Worm (Caenorhabditis elegans): ENCODE data around the gene zip-10.

Gene zip-10

DNA sequence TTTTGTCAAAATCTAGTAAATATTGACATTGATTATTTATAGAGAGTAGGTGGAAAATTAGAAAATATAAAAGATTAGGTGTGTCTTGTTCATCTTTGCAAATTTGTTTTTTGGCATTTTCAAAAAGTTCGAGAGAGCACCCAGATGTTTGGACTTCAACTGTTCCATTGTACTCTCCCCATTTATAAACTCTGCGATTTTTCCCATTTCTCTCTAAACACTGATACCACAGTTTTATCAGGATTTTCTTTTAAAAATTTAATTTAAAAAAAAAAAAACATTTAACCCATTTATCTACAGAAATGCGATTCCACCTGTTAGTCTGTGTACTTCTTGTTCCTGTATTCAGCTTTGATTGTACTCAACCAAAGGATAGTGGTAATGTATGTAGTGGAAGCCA, 37.6 kb downstream of the zip-10 start, which contains the start of gene tag-290:
TSS of gene tag-290 (plus strand) at position 301 of the 400 bp plus-strand sequence.
- no peak for TF ChIP-seq cog-1 (tag; optimal IDR thresholded peaks at IDR 0.05)
- no peak for TF ChIP-seq med-1 (GFP tag; optimal IDR thresholded peaks at IDR 0.05; ENCODE audit: insufficient read depth)
- TF ChIP-seq T22C8.4 (GFP tag; IDR thresholded peaks at IDR 0.05): no peak
- no peak for TF ChIP-seq flt-1 (GFP tag; IDR thresholded peaks at IDR 0.05)
- TF ChIP-seq tab-1 (GFP tag; IDR thresholded peaks at IDR 0.05): no peak
- no peak for TF ChIP-seq ztf-23 (GFP tag; IDR thresholded peaks at IDR 0.05)
- TF ChIP-seq ref-1 (GFP tag; conservative IDR thresholded peaks at IDR 0.05): no peak
- no peak for TF ChIP-seq klf-2 (GFP tag; conservative IDR thresholded peaks at IDR 0.05)
- no peak for TF ChIP-seq ztf-29 (GFP tag; IDR thresholded peaks at IDR 0.05)

DNA sequence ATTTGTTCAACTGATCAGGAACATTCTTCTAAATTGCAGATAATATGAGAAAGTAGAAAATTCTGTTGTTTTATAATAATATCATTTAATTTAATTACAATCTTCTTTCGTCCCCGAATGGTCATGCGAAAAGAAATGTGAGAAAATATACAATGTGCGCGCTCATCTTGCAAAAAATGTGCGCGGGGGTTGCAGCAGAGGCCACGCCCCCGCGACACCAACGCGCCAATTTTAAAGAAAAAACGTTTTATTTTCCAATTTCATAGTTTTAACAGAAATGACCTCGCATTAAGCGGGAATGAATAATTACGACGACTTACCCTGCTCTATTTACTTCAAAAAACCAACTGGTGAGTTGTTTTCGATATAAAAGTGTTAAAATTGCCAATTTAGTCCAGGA, 40.1 kb downstream of the zip-10 start, which contains the start of gene sas-5:
TSS of gene sas-5 (plus strand) at position 257 of the 400 bp plus-strand sequence.
- TF ChIP-seq ztf-29 (GFP tag; IDR thresholded peaks at IDR 0.05) (peak; percentile 60), cog-1 (tag; optimal IDR thresholded peaks at IDR 0.05) (peak; percentile 45), T22C8.4 (GFP tag; IDR thresholded peaks at IDR 0.05) (peak; percentile 58; the same call in 1 of the 2 replicates), med-1 (GFP tag; optimal IDR thresholded peaks at IDR 0.05; ENCODE audit: insufficient read depth) (peak; percentile 92), ref-1 (GFP tag; conservative IDR thresholded peaks at IDR 0.05) (peak; percentile 53; the same call in 1 of the 2 replicates), flt-1 (GFP tag; IDR thresholded peaks at IDR 0.05) (peak; percentile 92), tab-1 (GFP tag; IDR thresholded peaks at IDR 0.05) (peak; percentile 86), ztf-23 (GFP tag; IDR thresholded peaks at IDR 0.05) (peak; percentile 91), klf-2 (GFP tag; conservative IDR thresholded peaks at IDR 0.05) (peak; percentile 85)

DNA sequence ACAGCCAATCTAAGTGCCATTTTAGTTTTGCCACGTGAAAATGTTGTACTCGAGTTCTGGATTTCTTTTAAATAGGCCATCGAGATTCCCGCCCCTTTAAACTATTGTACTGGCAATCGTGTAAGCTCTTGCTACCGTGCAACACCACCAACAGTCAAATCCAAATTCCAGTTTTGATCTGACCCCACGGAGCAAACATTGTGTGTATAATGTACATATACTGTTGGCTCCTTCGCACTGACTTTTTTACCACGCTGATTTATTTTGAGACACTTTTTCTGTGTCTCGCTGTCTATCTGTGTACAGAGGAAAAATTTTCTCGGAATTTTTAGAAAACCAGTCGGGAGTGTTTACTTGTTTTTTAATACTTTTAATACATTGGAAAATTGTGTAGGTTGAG, 40.5 kb downstream of the zip-10 start, which contains the start of gene piit-1:
TSS of gene piit-1 (minus strand) at position 101 of the 400 bp plus-strand sequence.
- TF ChIP-seq flt-1 (GFP tag; IDR thresholded peaks at IDR 0.05): no peak
- TF ChIP-seq tab-1 (GFP tag; IDR thresholded peaks at IDR 0.05): no peak
- TF ChIP-seq klf-2 (GFP tag; conservative IDR thresholded peaks at IDR 0.05): no peak
- TF ChIP-seq cog-1 (tag; optimal IDR thresholded peaks at IDR 0.05): no peak
- no peak for TF ChIP-seq ref-1 (GFP tag; conservative IDR thresholded peaks at IDR 0.05)
- TF ChIP-seq ztf-23 (GFP tag; IDR thresholded peaks at IDR 0.05): no peak
- TF ChIP-seq T22C8.4 (GFP tag; IDR thresholded peaks at IDR 0.05): no peak
- no peak for TF ChIP-seq ztf-29 (GFP tag; IDR thresholded peaks at IDR 0.05)
- TF ChIP-seq med-1 (GFP tag; optimal IDR thresholded peaks at IDR 0.05; ENCODE audit: insufficient read depth): no peak

DNA sequence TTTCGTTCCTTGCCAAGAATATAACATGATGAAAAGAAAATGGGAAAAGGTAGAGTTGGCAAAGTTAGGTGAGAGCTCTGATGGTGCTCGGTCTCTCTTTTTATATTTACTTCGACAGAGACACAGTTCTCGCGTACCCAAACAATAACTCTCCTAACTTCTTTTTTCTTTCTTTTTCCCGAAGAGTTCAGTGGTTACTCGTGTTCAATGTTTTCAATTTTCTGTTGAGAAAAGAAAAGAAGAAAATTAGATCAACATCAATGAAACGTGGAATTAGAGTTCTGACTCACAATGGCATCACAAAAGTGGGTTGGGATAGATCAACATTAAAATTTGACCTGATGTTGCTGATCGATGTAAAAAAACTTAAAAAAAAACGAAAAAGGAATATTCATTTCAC, 44.1 kb downstream of the zip-10 start, which contains the start of gene idpp-16:
TSS of gene idpp-16 (minus strand) at position 101 of the 400 bp plus-strand sequence.
- TF ChIP-seq cog-1 (tag; optimal IDR thresholded peaks at IDR 0.05): no peak
- no peak for TF ChIP-seq ztf-23 (GFP tag; IDR thresholded peaks at IDR 0.05)
- TF ChIP-seq T22C8.4 (GFP tag; IDR thresholded peaks at IDR 0.05): no peak
- no peak for TF ChIP-seq ztf-29 (GFP tag; IDR thresholded peaks at IDR 0.05)
- no peak for TF ChIP-seq flt-1 (GFP tag; IDR thresholded peaks at IDR 0.05)
- no peak for TF ChIP-seq med-1 (GFP tag; optimal IDR thresholded peaks at IDR 0.05; ENCODE audit: insufficient read depth)
- TF ChIP-seq klf-2 (GFP tag; conservative IDR thresholded peaks at IDR 0.05): no peak
- no peak for TF ChIP-seq tab-1 (GFP tag; IDR thresholded peaks at IDR 0.05)
- TF ChIP-seq ref-1 (GFP tag; conservative IDR thresholded peaks at IDR 0.05): no peak

DNA sequence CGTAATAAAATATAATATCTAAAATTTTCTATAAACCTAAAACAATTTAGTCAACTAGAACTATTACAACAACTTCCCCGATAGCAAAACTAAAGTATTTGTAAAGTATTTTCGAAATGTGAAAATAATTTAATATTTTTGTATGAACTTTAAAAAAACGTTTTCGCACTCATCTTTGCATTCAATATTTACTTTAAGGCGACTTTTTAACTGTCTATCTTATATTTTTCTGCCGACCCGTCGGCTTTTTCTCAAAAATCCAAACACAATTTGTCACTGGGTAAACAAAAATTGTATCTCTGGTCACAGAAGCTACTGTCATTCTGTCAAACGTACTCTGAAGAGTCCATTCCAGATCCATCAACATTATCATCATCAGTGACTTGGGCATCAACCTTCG, 45.3 kb downstream of the zip-10 start:
- TF ChIP-seq T22C8.4 (GFP tag; IDR thresholded peaks at IDR 0.05): no peak
- TF ChIP-seq ztf-29 (GFP tag; IDR thresholded peaks at IDR 0.05): no peak

DNA sequence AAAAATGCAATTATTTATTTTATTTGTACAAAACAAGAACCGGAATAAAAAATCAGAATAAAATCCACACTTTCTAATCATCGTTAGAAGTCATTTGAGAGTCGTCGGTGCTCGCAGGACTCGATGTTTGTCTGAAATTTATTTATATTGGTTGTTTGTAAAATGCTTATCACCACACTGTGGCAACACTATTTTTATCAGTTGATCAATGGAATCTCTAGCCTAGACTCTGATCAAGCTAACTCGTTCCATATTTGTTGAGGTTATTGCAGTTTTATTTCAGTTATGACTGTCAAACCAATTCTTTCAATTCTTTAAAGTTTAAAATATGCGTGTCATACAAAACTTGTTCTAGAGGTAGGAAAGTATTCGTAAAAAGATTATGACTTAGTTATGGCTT, 46.1 kb downstream of the zip-10 start, which contains the start of gene dhs-20:
TSS of gene dhs-20 (minus strand) at position 80 of the 400 bp plus-strand sequence.
- TF ChIP-seq ztf-23 (GFP tag; IDR thresholded peaks at IDR 0.05): no peak
- no peak for TF ChIP-seq ztf-29 (GFP tag; IDR thresholded peaks at IDR 0.05)
- TF ChIP-seq ref-1 (GFP tag; conservative IDR thresholded peaks at IDR 0.05): no peak
- no peak for TF ChIP-seq cog-1 (tag; optimal IDR thresholded peaks at IDR 0.05)
- TF ChIP-seq med-1 (GFP tag; optimal IDR thresholded peaks at IDR 0.05; ENCODE audit: insufficient read depth): no peak
- no peak for TF ChIP-seq tab-1 (GFP tag; IDR thresholded peaks at IDR 0.05)
- TF ChIP-seq klf-2 (GFP tag; conservative IDR thresholded peaks at IDR 0.05): no peak
- TF ChIP-seq T22C8.4 (GFP tag; IDR thresholded peaks at IDR 0.05): no peak
- TF ChIP-seq flt-1 (GFP tag; IDR thresholded peaks at IDR 0.05): no peak

DNA sequence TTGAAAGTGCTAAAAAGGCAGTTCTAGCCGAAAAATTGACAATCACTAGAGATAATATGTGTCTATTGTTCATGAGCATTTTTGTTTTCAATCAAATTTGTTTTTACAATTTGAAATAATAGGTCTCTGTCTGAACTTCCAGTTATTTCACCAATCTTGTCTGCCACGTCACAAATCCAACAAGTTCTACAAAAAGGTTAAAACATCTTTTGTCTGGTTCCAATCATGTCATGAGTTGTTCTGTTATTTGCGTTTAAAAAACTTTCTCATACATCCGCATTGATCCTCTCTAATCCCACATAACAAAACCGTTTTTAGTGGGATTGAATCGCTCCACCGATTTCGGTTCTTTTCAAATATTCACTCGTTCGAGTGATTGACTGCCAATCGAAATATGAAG, 49.8 kb downstream of the zip-10 start, which contains the start of gene F35B12.9:
TSS of gene F35B12.9 (plus strand) at position 372 of the 400 bp plus-strand sequence.
- no peak for TF ChIP-seq klf-2 (GFP tag; conservative IDR thresholded peaks at IDR 0.05)
- TF ChIP-seq cog-1 (tag; optimal IDR thresholded peaks at IDR 0.05): no peak
- TF ChIP-seq T22C8.4 (GFP tag; IDR thresholded peaks at IDR 0.05): no peak
- no peak for TF ChIP-seq med-1 (GFP tag; optimal IDR thresholded peaks at IDR 0.05; ENCODE audit: insufficient read depth)
- no peak for TF ChIP-seq tab-1 (GFP tag; IDR thresholded peaks at IDR 0.05)
- TF ChIP-seq ztf-29 (GFP tag; IDR thresholded peaks at IDR 0.05): no peak
- no peak for TF ChIP-seq ztf-23 (GFP tag; IDR thresholded peaks at IDR 0.05)
- no peak for TF ChIP-seq ref-1 (GFP tag; conservative IDR thresholded peaks at IDR 0.05)
- TF ChIP-seq flt-1 (GFP tag; IDR thresholded peaks at IDR 0.05): no peak
